Worm (Caenorhabditis elegans) whole organism, L4 larva: ENCODE results near the gene tag-77.

Experiments used
- F26F4.8 ChIP-seq: fragments of 200-800 bp; sonication (Bioruptor generic); conservative IDR thresholded peaks from 2 replicates; pipeline ENCODE4 v1.3.6; 2022; ENCODE audit warnings: missing genetic modification characterization, missing compliant biosample characterization
- Y48G9A.11 ChIP-seq: fragments of 200-800 bp; sonication (Bioruptor generic); IDR thresholded peaks from 2 replicates; pipeline ENCODE4 v1.3.6; 2022; ENCODE audit warnings: missing genetic modification reagents, missing genetic modification characterization, missing compliant biosample characterization
- Y75B8A.6 ChIP-seq: fragments of 200-800 bp; sonication (Bioruptor generic); IDR thresholded peaks from 2 replicates; pipeline ENCODE4 v1.3.6; 2022; ENCODE audit warnings: missing genetic modification reagents, missing genetic modification characterization, missing compliant biosample characterization
- ZK337.2 ChIP-seq: fragments of 200-800 bp; sonication (Bioruptor generic); IDR thresholded peaks from 2 replicates; pipeline ENCODE4 v1.3.6; 2022; ENCODE audit warnings: missing genetic modification reagents, missing genetic modification characterization, missing compliant biosample characterization
- ZK546.5 ChIP-seq, 2 experiments: sonication (generic microtip); optimal IDR thresholded peaks; 2 replicates each; lab custom pipeline; 2017; ENCODE audit warnings: missing biosample characterization in 2 of 2, missing genetic modification characterization in 2 of 2
- aha-1 ChIP-seq: fragments of 150-350 bp; peaks from one replicate; lab custom pipeline; 2014; ENCODE audit warnings: missing biosample characterization, missing genetic modification characterization
- aly-2 ChIP-seq: sonication (generic microtip); optimal IDR thresholded peaks from 2 replicates; lab custom pipeline; 2018; ENCODE audit warnings: missing biosample characterization, missing genetic modification characterization
- ama-1 ChIP-seq: fragments of 150-350 bp; optimal IDR thresholded peaks from 2 replicates; lab custom pipeline; 2014; ENCODE audit warnings: inconsistent platforms, mixed read lengths
- attf-4 ChIP-seq: sonication (generic microtip); optimal IDR thresholded peaks from 3 replicates; lab custom pipeline; 2017; ENCODE audit warnings: missing biosample characterization, missing genetic modification characterization
- ceh-32 ChIP-seq: sonication (generic microtip); optimal IDR thresholded peaks from 2 replicates; lab custom pipeline; 2016; ENCODE audit warnings: mild to moderate bottlenecking, missing genetic modification characterization, missing compliant biosample characterization; ENCODE audit not compliant: poor library complexity
- ceh-62 ChIP-seq: sonication (generic microtip); optimal IDR thresholded peaks from 2 replicates; lab custom pipeline; 2017; ENCODE audit warnings: missing biosample characterization, missing genetic modification characterization
- cey-2 ChIP-seq: sonication (generic microtip); optimal IDR thresholded peaks from 3 replicates; lab custom pipeline; 2017; ENCODE audit warnings: missing genetic modification characterization, mild to moderate bottlenecking, missing compliant biosample characterization, antibody characterized with exemption, borderline replicate concordance; ENCODE audit not compliant: insufficient read depth
- daf-12 ChIP-seq: fragments of 150-350 bp; optimal IDR thresholded peaks from 2 replicates; lab custom pipeline; 2014; ENCODE audit warnings: missing biosample characterization, missing genetic modification reagents, missing genetic modification characterization
- daf-8 ChIP-seq: fragments of 200-800 bp; sonication (Bioruptor generic); IDR thresholded peaks from 2 replicates; pipeline ENCODE4 v1.3.6; 2022; ENCODE audit warnings: missing genetic modification characterization, missing compliant biosample characterization
- dmd-9 ChIP-seq: fragments of 200-800 bp; sonication (Bioruptor generic); IDR thresholded peaks from 2 replicates; pipeline ENCODE4 v1.3.6; 2022; ENCODE audit warnings: missing genetic modification reagents, missing genetic modification characterization, missing compliant biosample characterization
- dpl-1 ChIP-seq: fragments of 150-350 bp; optimal IDR thresholded peaks from 2 replicates; lab custom pipeline; 2014; ENCODE audit warnings: missing biosample characterization, missing genetic modification reagents, missing genetic modification characterization
- duxl-1 ChIP-seq: sonication (generic microtip); optimal IDR thresholded peaks from 2 replicates; lab custom pipeline; 2016; ENCODE audit warnings: mild to moderate bottlenecking, missing genetic modification characterization, moderate library complexity, missing compliant biosample characterization; ENCODE audit not compliant: poor library complexity
- gei-8 ChIP-seq: fragments of 200-800 bp; sonication (Bioruptor generic); optimal IDR thresholded peaks from 2 replicates; lab custom pipeline; 2018; ENCODE audit warnings: mild to moderate bottlenecking, missing genetic modification characterization, missing compliant biosample characterization
- hif-1 ChIP-seq, 2 experiments: sonication (generic microtip); optimal IDR thresholded peaks; 2 replicates each; lab custom pipeline; 2016 to 2017; ENCODE audit warnings: missing compliant biosample characterization in 2 of 2, missing genetic modification characterization in 2 of 2, missing genetic modification reagents in 2 of 2, missing genotype in 2 of 2, mild to moderate bottlenecking in 1 of 2
- hmg-1.1 ChIP-seq: fragments of 200-800 bp; sonication (Bioruptor generic); IDR thresholded peaks from 2 replicates; pipeline ENCODE4 v1.3.6; 2022; ENCODE audit warnings: missing genetic modification reagents, missing genetic modification characterization, missing compliant biosample characterization
- lin-1 ChIP-seq: fragments of 200-800 bp; sonication (Bioruptor generic); IDR thresholded peaks from 2 replicates; pipeline ENCODE4 v1.3.6; 2022; ENCODE audit warnings: missing genetic modification reagents, missing genetic modification characterization, missing compliant biosample characterization
- lin-13 ChIP-seq: fragments of 150-350 bp; optimal IDR thresholded peaks from 2 replicates; lab custom pipeline; 2014; ENCODE audit warnings: missing biosample characterization, missing genetic modification reagents, missing genetic modification characterization
- lin-38 ChIP-seq: fragments of 200-800 bp; sonication (Bioruptor generic); IDR thresholded peaks from 2 replicates; pipeline ENCODE4 v1.3.6; 2022; ENCODE audit warnings: missing genetic modification reagents, missing genetic modification characterization, missing compliant biosample characterization
- lin-39 ChIP-seq: fragments of 150-350 bp; optimal IDR thresholded peaks from 2 replicates; lab custom pipeline; 2014; ENCODE audit warnings: missing biosample characterization, missing genetic modification reagents, missing genetic modification characterization
- lsy-2 ChIP-seq, 2 experiments: fragments of 150-350 bp in 1 of 2; sonication (generic microtip) in 1 of 2; optimal IDR thresholded peaks; 2 replicates each; lab custom pipeline; 2014 to 2017; ENCODE audit warnings: missing biosample characterization in 2 of 2, missing genetic modification characterization in 2 of 2
- madf-5 ChIP-seq, 2 experiments: fragments of 200-800 bp; sonication (Bioruptor generic); IDR thresholded peaks; 2 replicates each; pipeline ENCODE4 v1.3.6; 2022; ENCODE audit warnings: missing compliant biosample characterization in 2 of 2, missing genetic modification characterization in 2 of 2
- madf-9 ChIP-seq: fragments of 200-800 bp; sonication (Bioruptor generic); conservative IDR thresholded peaks from 2 replicates; pipeline ENCODE4 v1.3.6; 2022; ENCODE audit warnings: missing genetic modification reagents, missing genetic modification characterization, missing compliant biosample characterization
- mdl-1 ChIP-seq, 2 experiments: fragments of 150-350 bp in 1 of 2; sonication (generic microtip) in 1 of 2; optimal IDR thresholded peaks; 2 replicates each; lab custom pipeline; 2014 to 2017; ENCODE audit warnings: missing biosample characterization in 2 of 2, missing genetic modification characterization in 2 of 2
- mep-1 ChIP-seq: fragments of 150-350 bp; sonication (generic microtip); optimal IDR thresholded peaks from 3 replicates; lab custom pipeline; 2014; ENCODE audit warnings: missing biosample characterization, missing genetic modification characterization
- nhr-10 ChIP-seq: fragments of 150-350 bp; optimal IDR thresholded peaks from 2 replicates; lab custom pipeline; 2014; ENCODE audit warnings: missing biosample characterization, missing genetic modification characterization
- nhr-102 ChIP-seq: sonication (generic microtip); optimal IDR thresholded peaks from 2 replicates; lab custom pipeline; 2016; ENCODE audit warnings: mild to moderate bottlenecking, missing genetic modification characterization, moderate library complexity, missing compliant biosample characterization
- nhr-11 ChIP-seq: fragments of 150-350 bp; optimal IDR thresholded peaks from 2 replicates; lab custom pipeline; 2014; ENCODE audit warnings: missing biosample characterization, missing genetic modification characterization
- nhr-25 ChIP-seq: sonication (generic microtip); optimal IDR thresholded peaks from 2 replicates; lab custom pipeline; 2017; ENCODE audit warnings: missing genetic modification characterization, mild to moderate bottlenecking, missing compliant biosample characterization, antibody characterized with exemption, moderate library complexity, borderline replicate concordance; ENCODE audit not compliant: insufficient read depth
- nhr-28 ChIP-seq: fragments of 150-350 bp; optimal IDR thresholded peaks from 2 replicates; lab custom pipeline; 2014; ENCODE audit warnings: missing biosample characterization, missing genetic modification characterization
- nhr-41 ChIP-seq: fragments of 200-800 bp; sonication (Bioruptor generic); IDR thresholded peaks from 2 replicates; pipeline ENCODE4 v1.3.6; 2022; ENCODE audit warnings: missing genetic modification reagents, missing genetic modification characterization, missing compliant biosample characterization
- nhr-42 ChIP-seq: fragments of 200-800 bp; sonication (Bioruptor generic); IDR thresholded peaks from 2 replicates; pipeline ENCODE4 v1.3.6; 2022; ENCODE audit warnings: missing genetic modification characterization, missing compliant biosample characterization
- nhr-6 ChIP-seq: fragments of 150-350 bp; optimal IDR thresholded peaks from 2 replicates; lab custom pipeline; 2014; ENCODE audit warnings: missing biosample characterization, missing genetic modification characterization
- php-3 ChIP-seq: fragments of 200-800 bp; sonication (Bioruptor generic); IDR thresholded peaks from 2 replicates; pipeline ENCODE4 v1.3.6; 2022; ENCODE audit warnings: missing genetic modification reagents, missing genetic modification characterization, missing compliant biosample characterization
- saeg-2 ChIP-seq: fragments of 200-800 bp; sonication (Bioruptor generic); IDR thresholded peaks from 2 replicates; pipeline ENCODE4 v1.3.6; 2022; ENCODE audit warnings: missing genetic modification reagents, missing genetic modification characterization, missing compliant biosample characterization
- skn-1 ChIP-seq: fragments of 150-350 bp; optimal IDR thresholded peaks from 2 replicates; lab custom pipeline; 2014; ENCODE audit warnings: missing biosample characterization, missing genetic modification characterization
- spr-1 ChIP-seq: sonication (generic microtip); optimal IDR thresholded peaks from 2 replicates; lab custom pipeline; 2016; ENCODE audit warnings: mild to moderate bottlenecking, missing genetic modification characterization, missing compliant biosample characterization
- unc-39 ChIP-seq: sonication (generic microtip); optimal IDR thresholded peaks from 2 replicates; lab custom pipeline; 2017; ENCODE audit warnings: missing biosample characterization, missing genetic modification characterization
- vab-7 ChIP-seq: fragments of 200-800 bp; sonication (Bioruptor generic); IDR thresholded peaks from 2 replicates; pipeline ENCODE4 v1.3.6; 2022; ENCODE audit warnings: missing genetic modification reagents, missing genetic modification characterization, missing compliant biosample characterization
- zfp-2 ChIP-seq: sonication (generic microtip); optimal IDR thresholded peaks from 2 replicates; lab custom pipeline; 2016; ENCODE audit warnings: mild to moderate bottlenecking, missing genetic modification characterization, missing compliant biosample characterization
- zfp-3 ChIP-seq: fragments of 200-800 bp; sonication (Bioruptor generic); conservative IDR thresholded peaks from 2 replicates; pipeline ENCODE4 v1.3.6; 2022; ENCODE audit warnings: missing genetic modification reagents, missing genetic modification characterization, missing compliant biosample characterization
- zip-11 ChIP-seq: fragments of 200-800 bp; sonication (Bioruptor generic); IDR thresholded peaks from 2 replicates; pipeline ENCODE4 v1.3.6; 2022; ENCODE audit warnings: missing genetic modification characterization, missing compliant biosample characterization
- zip-2 ChIP-seq: fragments of 150-350 bp; optimal IDR thresholded peaks from 2 replicates; lab custom pipeline; 2014; ENCODE audit warnings: missing biosample characterization, missing genetic modification characterization
- ztf-11 ChIP-seq: fragments of 150-350 bp; optimal IDR thresholded peaks from 2 replicates; lab custom pipeline; 2014; ENCODE audit warnings: missing biosample characterization, missing genetic modification characterization
- ztf-7 ChIP-seq: fragments of 150-350 bp; optimal IDR thresholded peaks from 2 replicates; lab custom pipeline; 2014; ENCODE audit warnings: missing biosample characterization, missing genetic modification characterization

Gene tag-77

ce11 chrIV:8534189-8534588, 23.8 kb upstream of the tag-77 start (continued):
- TF ChIP-seq zip-11 (GFP tag; lab: Robert Waterston, UW), result no peak
- TF ChIP-seq ceh-62 (tag; lab: Kevin White, UChicago), result no peak
- no peak for TF ChIP-seq mdl-1 (tag; optimal IDR thresholded peaks at IDR 0.05; lab: Kevin White, UChicago)
- no peak for TF ChIP-seq hif-1 (tag; optimal IDR thresholded peaks at IDR 0.05; lab: Kevin White, UChicago)
- no peak for TF ChIP-seq zfp-2
- peak in 1 of 2 experiments; percentile 17 for TF ChIP-seq lsy-2 (tag; optimal IDR thresholded peaks at IDR 0.05; lab: Kevin White, UChicago)
- no peak for TF ChIP-seq nhr-11
- no peak for TF ChIP-seq ztf-7
- no peak for TF ChIP-seq nhr-102 (tag; lab: Kevin White, UChicago)
- no peak for TF ChIP-seq ama-1 (lab: Kevin White, UChicago)
- no peak for TF ChIP-seq F26F4.8 (GFP tag; lab: Robert Waterston, UW)
- peak; percentile 84 for TF ChIP-seq php-3 (GFP tag; lab: Robert Waterston, UW)
- no peak for TF ChIP-seq nhr-42 (GFP tag; lab: Robert Waterston, UW)
- no peak for TF ChIP-seq Y75B8A.6 (GFP tag; lab: Robert Waterston, UW)
- no peak for TF ChIP-seq nhr-10 (tag; lab: Kevin White, UChicago)
- no peak for TF ChIP-seq nhr-41 (GFP tag; lab: Robert Waterston, UW)
- TF ChIP-seq aha-1 (tag; lab: Kevin White, UChicago), result no peak
- TF ChIP-seq nhr-25 (tag; lab: Kevin White, UChicago), result no peak
- no peak for TF ChIP-seq zip-2 (tag; lab: Kevin White, UChicago)
- no peak for TF ChIP-seq nhr-6 (tag; lab: Kevin White, UChicago)
- no peak for TF ChIP-seq spr-1 (tag; lab: Kevin White, UChicago)

ce11 chrIV:8532796-8533195, 22.4 kb upstream of the tag-77 start:
- no peak for TF ChIP-seq ZK546.5 (tag; optimal IDR thresholded peaks at IDR 0.05; lab: Kevin White, UChicago)
- TF ChIP-seq skn-1, result no peak
- peak; percentile 41 for TF ChIP-seq nhr-28 (tag; lab: Kevin White, UChicago)
- no peak for TF ChIP-seq lin-39 (tag; lab: Kevin White, UChicago)
- no peak for TF ChIP-seq hmg-1.1
- TF ChIP-seq nhr-42 (GFP tag; lab: Robert Waterston, UW), result no peak
- TF ChIP-seq lsy-2 (tag; optimal IDR thresholded peaks at IDR 0.05; lab: Kevin White, UChicago), result no peak
- no peak for TF ChIP-seq daf-12
- no peak for TF ChIP-seq daf-8 (GFP tag; lab: Robert Waterston, UW)
- no peak for TF ChIP-seq unc-39
- TF ChIP-seq lin-1 (GFP tag; lab: Robert Waterston, UW), result 0 out of 2 replicates have a peak, but pooled peaks have one; percentile 14
- TF ChIP-seq cey-2 (tag; lab: Kevin White, UChicago), result no peak
- no peak for TF ChIP-seq duxl-1 (tag; lab: Kevin White, UChicago)
- TF ChIP-seq ceh-32 (tag; lab: Kevin White, UChicago), result no peak
- no peak for TF ChIP-seq lin-13 (GFP tag; lab: Kevin White, UChicago)
- no peak for TF ChIP-seq nhr-41 (GFP tag; lab: Robert Waterston, UW)
- TF ChIP-seq saeg-2 (GFP tag; lab: Robert Waterston, UW), result no peak
- TF ChIP-seq dpl-1, result no peak
- no peak for TF ChIP-seq vab-7
- no peak for TF ChIP-seq Y48G9A.11 (GFP tag; lab: Robert Waterston, UW)
- no peak for TF ChIP-seq attf-4 (tag; lab: Kevin White, UChicago)
- no peak for TF ChIP-seq aly-2 (tag; lab: Kevin White, UChicago)
- no peak for TF ChIP-seq madf-9 (GFP tag; lab: Robert Waterston, UW)
- TF ChIP-seq ZK337.2 (GFP tag; lab: Robert Waterston, UW), result no peak
- TF ChIP-seq mep-1, result no peak
- no peak for TF ChIP-seq ama-1 (lab: Kevin White, UChicago)
- no peak for TF ChIP-seq gei-8 (GFP tag; lab: Kevin White, UChicago)
- no peak for TF ChIP-seq madf-5 (GFP tag; IDR thresholded peaks at IDR 0.05; lab: Robert Waterston, UW)
- TF ChIP-seq lin-38 (GFP tag; lab: Robert Waterston, UW), result no peak
- TF ChIP-seq mdl-1 (tag; optimal IDR thresholded peaks at IDR 0.05; lab: Kevin White, UChicago), result no peak
- TF ChIP-seq nhr-6 (tag; lab: Kevin White, UChicago), result no peak
- TF ChIP-seq ztf-11 (tag; lab: Kevin White, UChicago), result no peak
- no peak; the same call in 1 of the 2 replicates for TF ChIP-seq php-3 (GFP tag; lab: Robert Waterston, UW)
- TF ChIP-seq nhr-10 (tag; lab: Kevin White, UChicago), result no peak
- no peak for TF ChIP-seq zfp-3
- no peak for TF ChIP-seq nhr-11
- TF ChIP-seq dmd-9 (GFP tag; lab: Robert Waterston, UW), result no peak
- TF ChIP-seq nhr-25 (tag; lab: Kevin White, UChicago), result no peak
